Fruit fly (Drosophila melanogaster) whole organism, embryonic: Measurements from ENCODE around the gene CG43389.
A peak's percentile ranks its signal among the peaks of the same experiment; 100 is the strongest.

Experiments
- BEAF-32 ChIP-seq: fragments of 200-800 bp; sonication (Bioruptor generic); optimal IDR thresholded peaks from 3 replicates; lab custom pipeline; 2017; ENCODE audit warnings: missing biosample characterization, missing genetic modification characterization, mild to moderate bottlenecking, moderate library complexity, missing genetic modification reagents
- Blimp-1 ChIP-seq: fragments of 200-800 bp; sonication (Bioruptor generic); optimal IDR thresholded peaks from 3 replicates; lab custom pipeline; 2018; ENCODE audit warnings: missing biosample characterization, missing genetic modification characterization, mild to moderate bottlenecking, moderate library complexity, missing genetic modification reagents
- CG11560 ChIP-seq: fragments of 200-800 bp; sonication (Bioruptor generic); IDR thresholded peaks from 3 replicates; pipeline ENCODE4 v1.3.6; 2022; ENCODE audit warnings: missing biosample characterization, missing genetic modification characterization
- CG11695 ChIP-seq: fragments of 200-800 bp; sonication (Bioruptor generic); IDR thresholded peaks from 3 replicates; pipeline ENCODE4 v1.3.6; 2022; ENCODE audit warnings: missing biosample characterization, missing genetic modification characterization
- CG12155 ChIP-seq: fragments of 200-800 bp; sonication (Bioruptor generic); optimal IDR thresholded peaks from 3 replicates; lab custom pipeline; 2016; ENCODE audit warnings: missing biosample characterization, missing genetic modification characterization
- CG12219 ChIP-seq: fragments of 200-800 bp; sonication (Bioruptor generic); optimal IDR thresholded peaks from 3 replicates; lab custom pipeline; 2018; ENCODE audit warnings: missing biosample characterization, mild to moderate bottlenecking, missing genetic modification characterization
- CG13624 ChIP-seq: fragments of 200-800 bp; sonication (Bioruptor generic); optimal IDR thresholded peaks from 2 replicates; lab custom pipeline; 2016; ENCODE audit warnings: missing biosample characterization, missing genetic modification characterization
- CG14710 ChIP-seq: fragments of 200-800 bp; sonication (Bioruptor generic); optimal IDR thresholded peaks from 3 replicates; lab custom pipeline; 2019; ENCODE audit warnings: missing biosample characterization, mild to moderate bottlenecking, missing genetic modification characterization, moderate library complexity
- CG14965 ChIP-seq: fragments of 200-800 bp; sonication (Bioruptor generic); optimal IDR thresholded peaks from 2 replicates; lab custom pipeline; 2016; ENCODE audit warnings: missing biosample characterization, missing genetic modification characterization, borderline replicate concordance
- CG15011 ChIP-seq: fragments of 200-800 bp; sonication (Bioruptor generic); optimal IDR thresholded peaks from 3 replicates; lab custom pipeline; 2018; ENCODE audit warnings: missing biosample characterization, mild to moderate bottlenecking, missing genetic modification characterization
- CG17359 ChIP-seq: fragments of 200-800 bp; sonication (Bioruptor generic); optimal IDR thresholded peaks from 3 replicates; lab custom pipeline; 2018; ENCODE audit warnings: missing biosample characterization, mild to moderate bottlenecking, missing genetic modification characterization, moderate library complexity
- CG17829 ChIP-seq: fragments of 200-800 bp; optimal IDR thresholded peaks from 2 replicates; lab custom pipeline; 2019; ENCODE audit warnings: missing biosample characterization, mild to moderate bottlenecking, missing genetic modification characterization, moderate library complexity
- CG2199 ChIP-seq: fragments of 200-800 bp; sonication (Bioruptor generic); IDR thresholded peaks from 3 replicates; pipeline ENCODE4 v1.3.6; 2022; ENCODE audit warnings: missing biosample characterization, missing genetic modification characterization
- CG3281 ChIP-seq: fragments of 200-800 bp; sonication (Bioruptor generic); optimal IDR thresholded peaks from 3 replicates; lab custom pipeline; 2017; ENCODE audit warnings: missing biosample characterization, mild to moderate bottlenecking, missing genetic modification characterization
- CG4328 ChIP-seq: fragments of 200-800 bp; sonication (Bioruptor generic); optimal IDR thresholded peaks from 3 replicates; lab custom pipeline; 2017; ENCODE audit warnings: missing biosample characterization, missing genetic modification reagents, missing genetic modification characterization
- CG6683 ChIP-seq: fragments of 200-800 bp; sonication (Bioruptor generic); optimal IDR thresholded peaks from 2 replicates; lab custom pipeline; 2017; ENCODE audit warnings: missing biosample characterization, mild to moderate bottlenecking, missing genetic modification characterization, missing genetic modification reagents
- CG7963 ChIP-seq: fragments of 200-800 bp; sonication (Bioruptor generic); IDR thresholded peaks from 3 replicates; pipeline ENCODE4 v1.3.6; 2022; ENCODE audit warnings: missing biosample characterization, missing genetic modification characterization; ENCODE audit not compliant: partially characterized antibody
- CG8089 ChIP-seq: fragments of 200-800 bp; sonication (Bioruptor generic); optimal IDR thresholded peaks from 3 replicates; lab custom pipeline; 2016; ENCODE audit warnings: missing biosample characterization, missing genetic modification characterization
- CG8281 ChIP-seq: fragments of 200-800 bp; sonication (Bioruptor generic); optimal IDR thresholded peaks from 2 replicates; lab custom pipeline; 2018; ENCODE audit warnings: missing biosample characterization, mild to moderate bottlenecking, missing genetic modification characterization, moderate library complexity
- CG9817 ChIP-seq: fragments of 200-800 bp; sonication (Bioruptor generic); optimal IDR thresholded peaks from 2 replicates; lab custom pipeline; 2018; ENCODE audit warnings: missing biosample characterization, mild to moderate bottlenecking, missing genetic modification characterization, moderate library complexity
- E2f1 ChIP-seq: fragments of 200-800 bp; sonication (Bioruptor generic); IDR thresholded peaks from 2 replicates; pipeline ENCODE4 v1.3.6; 2022; ENCODE audit warnings: missing biosample characterization, missing genetic modification characterization
- Hmr ChIP-seq: fragments of 200-800 bp; sonication (Bioruptor generic); optimal IDR thresholded peaks from 3 replicates; lab custom pipeline; 2017; ENCODE audit warnings: mild to moderate bottlenecking, missing biosample characterization, missing genetic modification reagents, missing genetic modification characterization
- Jarid2 ChIP-seq: fragments of 200-800 bp; sonication (Bioruptor generic); optimal IDR thresholded peaks from 3 replicates; lab custom pipeline; 2017; ENCODE audit warnings: mild to moderate bottlenecking, missing biosample characterization, missing genetic modification reagents, missing genetic modification characterization
- MTF-1 ChIP-seq: fragments of 200-800 bp; sonication (Bioruptor generic); optimal IDR thresholded peaks from 2 replicates; lab custom pipeline; 2018; ENCODE audit warnings: missing biosample characterization, mild to moderate bottlenecking, missing genetic modification characterization, borderline replicate concordance
- Optix ChIP-seq: fragments of 200-800 bp; sonication (Bioruptor generic); IDR thresholded peaks from 3 replicates; pipeline ENCODE4 v1.3.6; 2022; ENCODE audit warnings: missing biosample characterization, missing genetic modification characterization
- Sox100B ChIP-seq: fragments of 200-800 bp; sonication (Bioruptor generic); optimal IDR thresholded peaks from 3 replicates; lab custom pipeline; 2018; ENCODE audit warnings: missing biosample characterization, mild to moderate bottlenecking, missing genetic modification characterization
- Taf1 ChIP-seq: fragments of 200-800 bp; sonication (Bioruptor generic); IDR thresholded peaks from 2 replicates; pipeline ENCODE4 v1.3.6; 2022; ENCODE audit warnings: missing biosample characterization, missing genetic modification characterization
- abd-A ChIP-seq: fragments of 200-800 bp; sonication (Bioruptor generic); optimal IDR thresholded peaks from 3 replicates; lab custom pipeline; 2019; ENCODE audit warnings: missing biosample characterization, mild to moderate bottlenecking, missing genetic modification characterization, moderate library complexity
- btn ChIP-seq: fragments of 200-800 bp; sonication (Bioruptor generic); optimal IDR thresholded peaks from 2 replicates; lab custom pipeline; 2016; ENCODE audit warnings: missing biosample characterization, missing genetic modification characterization
- cad ChIP-seq: fragments of >200 bp; optimal IDR thresholded peaks from 2 replicates; lab custom pipeline; 2017; ENCODE audit warnings: missing biosample characterization, missing genetic modification characterization
- esg ChIP-seq: fragments of 200-800 bp; sonication (Bioruptor generic); conservative IDR thresholded peaks from 2 replicates; pipeline ENCODE4 v1.3.6; 2022; ENCODE audit warnings: missing biosample characterization, missing genetic modification characterization
- ewg ChIP-seq: fragments of 200-800 bp; sonication (Bioruptor generic); optimal IDR thresholded peaks from 3 replicates; lab custom pipeline; 2017; ENCODE audit warnings: mild to moderate bottlenecking, missing biosample characterization, missing genetic modification reagents, missing genetic modification characterization
- h ChIP-seq: fragments of >200 bp; optimal IDR thresholded peaks from 2 replicates; lab custom pipeline; 2017
- insv ChIP-seq, 2 experiments: fragments of 200-800 bp; sonication (Bioruptor generic); optimal IDR thresholded peaks; 3 replicates each; lab custom pipeline; 2016 to 2018; ENCODE audit warnings: missing biosample characterization in 2 of 2, missing genetic modification characterization in 2 of 2
- jigr1 ChIP-seq: fragments of 200-800 bp; sonication (Bioruptor generic); IDR thresholded peaks from 3 replicates; pipeline ENCODE4 v1.3.6; 2022; ENCODE audit warnings: missing biosample characterization, missing genetic modification characterization
- lilli ChIP-seq: fragments of 200-800 bp; sonication (Bioruptor generic); optimal IDR thresholded peaks from 3 replicates; lab custom pipeline; 2016; ENCODE audit warnings: missing biosample characterization, missing genetic modification characterization
- pnt ChIP-seq: fragments of 200-800 bp; sonication (Bioruptor generic); optimal IDR thresholded peaks from 3 replicates; lab custom pipeline; 2016; ENCODE audit warnings: missing biosample characterization, missing genetic modification characterization
- pros ChIP-seq: fragments of 200-800 bp; sonication (Bioruptor generic); optimal IDR thresholded peaks from 3 replicates; lab custom pipeline; 2019; ENCODE audit warnings: missing biosample characterization, mild to moderate bottlenecking, missing genetic modification characterization, moderate library complexity
- sc ChIP-seq, 3 experiments: fragments of >200 bp in 2 of 3; fragments of 200-800 bp in 1 of 3; sonication (Bioruptor generic) in 1 of 3; optimal IDR thresholded peaks; 2 replicates in 2 of 3; 3 replicates in 1 of 3; lab custom pipeline; 2017; ENCODE audit warnings: mild to moderate bottlenecking in 1 of 3, missing biosample characterization in 1 of 3, missing genetic modification characterization in 1 of 3, missing genetic modification reagents in 1 of 3
- sd ChIP-seq: fragments of 200-800 bp; sonication (Bioruptor generic); optimal IDR thresholded peaks from 3 replicates; lab custom pipeline; 2018; ENCODE audit warnings: missing biosample characterization, mild to moderate bottlenecking, missing genetic modification characterization, moderate library complexity
- tna ChIP-seq: fragments of 200-800 bp; sonication (Bioruptor generic); IDR thresholded peaks from 2 replicates; pipeline ENCODE4 v1.3.6; 2022; ENCODE audit warnings: missing biosample characterization, missing genetic modification characterization; ENCODE audit not compliant: partially characterized antibody
- tup ChIP-seq: fragments of 200-800 bp; sonication (Bioruptor generic); optimal IDR thresholded peaks from 2 replicates; lab custom pipeline; 2016; ENCODE audit warnings: missing biosample characterization, mild to moderate bottlenecking, missing genetic modification characterization, moderate library complexity
- tx ChIP-seq: fragments of 200-800 bp; sonication (Bioruptor generic); optimal IDR thresholded peaks from 2 replicates; lab custom pipeline; 2016; ENCODE audit warnings: missing biosample characterization, missing genetic modification characterization
- vfl ChIP-seq: fragments of 200-800 bp; sonication (Bioruptor generic); optimal IDR thresholded peaks from 2 replicates; lab custom pipeline; 2016; ENCODE audit warnings: missing biosample characterization, missing genetic modification characterization
- vnd ChIP-seq: fragments of 200-800 bp; sonication (Bioruptor generic); IDR thresholded peaks from 3 replicates; pipeline ENCODE4 v1.3.6; 2022; ENCODE audit warnings: missing biosample characterization, missing genetic modification characterization; ENCODE audit not compliant: partially characterized antibody
- zen ChIP-seq: fragments of 200-800 bp; sonication (Bioruptor generic); optimal IDR thresholded peaks from 3 replicates; lab custom pipeline; 2018; ENCODE audit warnings: missing biosample characterization, mild to moderate bottlenecking, missing genetic modification characterization, moderate library complexity
- zf30C ChIP-seq: fragments of 200-800 bp; sonication (Bioruptor generic); optimal IDR thresholded peaks from 3 replicates; lab custom pipeline; 2018; ENCODE audit warnings: missing biosample characterization, mild to moderate bottlenecking, missing genetic modification characterization

The CG43389 gene

dm6 chr3L:3222643-3223389 is 25.0 kb upstream of the CG43389 start, which contains the start of the genes RpL28 and eIF1 (continued):
- peak; percentile 45; the same call in 1 of the 2 replicates for TF ChIP-seq Taf1 (GFP tag; lab: Robert Waterston, UW)
- peak; percentile 81 for TF ChIP-seq Optix (GFP tag; lab: Robert Waterston, UW)
- TF ChIP-seq zen (tag; lab: Kevin White, UChicago) = peak; percentile 88
- TF ChIP-seq pnt (GFP tag; lab: Kevin White, UChicago) = peak; percentile 49
- TF ChIP-seq CG6683 (GFP tag; lab: Kevin White, UChicago) = peak; percentile 81
- peak; percentile 60; the same call in 1 of the 3 replicates for TF ChIP-seq jigr1 (GFP tag; lab: Robert Waterston, UW)
- TF ChIP-seq Sox100B (GFP tag; lab: Kevin White, UChicago) = peak; percentile 93
- TF ChIP-seq CG7963 (GFP tag; lab: Robert Waterston, UW) = peak; percentile 45; the same call in 1 of the 3 replicates
- TF ChIP-seq CG17829 (tag; lab: Kevin White, UChicago) = peak; percentile 85
- TF ChIP-seq CG14710 (tag; lab: Kevin White, UChicago) = peak; percentile 95
- TF ChIP-seq Hmr (GFP tag; lab: Kevin White, UChicago) = peak; percentile 96
- TF ChIP-seq h (lab: Kevin White, UChicago) = no peak
- peak; percentile 93 for TF ChIP-seq CG15011 (GFP tag; lab: Kevin White, UChicago)
- peak; percentile 69 for TF ChIP-seq Blimp-1 (GFP tag; lab: Kevin White, UChicago)
- peak; percentile 92 for TF ChIP-seq CG4328
- peak; percentile 75 for TF ChIP-seq CG8281 (tag; lab: Kevin White, UChicago)
- TF ChIP-seq ewg (GFP tag; lab: Kevin White, UChicago) = peak; percentile 84
- peak; percentile 96 for TF ChIP-seq BEAF-32 (GFP tag; lab: Kevin White, UChicago)
- peak; percentile 78 for TF ChIP-seq tup (GFP tag; lab: Kevin White, UChicago)
- peak; percentile 74 for TF ChIP-seq CG14965 (GFP tag; lab: Kevin White, UChicago)
- peak; percentile 69 for TF ChIP-seq tx (GFP tag; lab: Kevin White, UChicago)
- TF ChIP-seq CG13624 (GFP tag; lab: Kevin White, UChicago) = peak; percentile 89
- peak; percentile 66 for TF ChIP-seq zf30C (GFP tag; lab: Kevin White, UChicago)
- no peak; the same call in 1 of the 2 replicates for TF ChIP-seq tna
- no peak for TF ChIP-seq abd-A (tag; lab: Kevin White, UChicago)
- TF ChIP-seq CG17359 (tag; lab: Kevin White, UChicago) = peak; percentile 86
- peak; percentile 93 for TF ChIP-seq CG8089 (GFP tag; lab: Kevin White, UChicago)
- TF ChIP-seq esg = peak; percentile 66
- peak; percentile 78 for TF ChIP-seq Jarid2
- peak; percentile 71; the same call in 2 of the 3 replicates for TF ChIP-seq CG11560 (tag; lab: Robert Waterston, UW)
- TF ChIP-seq pros = no peak
- TF ChIP-seq CG3281 (GFP tag; lab: Kevin White, UChicago) = peak; percentile 94
- peak; percentile 87 for TF ChIP-seq CG12219 (GFP tag; lab: Kevin White, UChicago)
- peak; percentile 88 for TF ChIP-seq CG9817
- TF ChIP-seq E2f1 (GFP tag; lab: Robert Waterston, UW) = peak; percentile 70
- TF ChIP-seq sc (optimal IDR thresholded peaks at IDR 0.05; lab: Kevin White, UChicago) = no peak
- TF ChIP-seq sc (GFP tag; optimal IDR thresholded peaks at IDR 0.05; lab: Kevin White, UChicago) = peak; percentile 92
- TF ChIP-seq vfl = peak; percentile 88
- TF ChIP-seq CG2199 (GFP tag; lab: Robert Waterston, UW) = peak; percentile 85; the same call in 2 of the 3 replicates
- TF ChIP-seq CG12155 = peak; percentile 83
- TF ChIP-seq MTF-1 = peak; percentile 98
- TF ChIP-seq CG11695 (GFP tag; lab: Robert Waterston, UW) = peak; percentile 63; the same call in 2 of the 3 replicates
- TF ChIP-seq sd (tag; lab: Kevin White, UChicago) = no peak
- TF ChIP-seq btn (GFP tag; lab: Kevin White, UChicago) = peak; percentile 79
- peak; percentile 91 for TF ChIP-seq lilli (GFP tag; lab: Kevin White, UChicago)
- no peak for TF ChIP-seq cad (GFP tag; lab: Kevin White, UChicago)
- peak; percentile 77 for TF ChIP-seq vnd (GFP tag; lab: Robert Waterston, UW)
- TF ChIP-seq insv (GFP tag; optimal IDR thresholded peaks at IDR 0.05; lab: Kevin White, UChicago) = peak in 1 of 2 experiments; percentile 77
